Fruit fly (Drosophila melanogaster) whole organism, embryonic: Measurements from ENCODE around the gene Cipc.

Experiments
- Atf3 ChIP-seq: fragments of 200-800 bp; sonication (Bioruptor generic); optimal IDR thresholded peaks from 3 replicates; lab custom pipeline; 2016; ENCODE audit warnings: missing biosample characterization, missing genetic modification characterization
- Awh ChIP-seq: fragments of 200-800 bp; sonication (Bioruptor generic); IDR thresholded peaks from 2 replicates; pipeline ENCODE4, ENCODE4 v1.3.6; 2022; ENCODE audit warnings: missing biosample characterization, missing genetic modification characterization
- B-H2 ChIP-seq: fragments of 200-800 bp; sonication (Bioruptor generic); optimal IDR thresholded peaks from 2 replicates; lab custom pipeline; 2018; ENCODE audit warnings: missing biosample characterization, mild to moderate bottlenecking, missing genetic modification characterization
- Bdp1 ChIP-seq: fragments of 200-800 bp; sonication (Bioruptor generic); optimal IDR thresholded peaks from 3 replicates; lab custom pipeline; 2016; ENCODE audit warnings: missing biosample characterization, missing genetic modification characterization
- CG12299 ChIP-seq: fragments of 200-800 bp; sonication (Bioruptor generic); optimal IDR thresholded peaks from 2 replicates; lab custom pipeline; 2018; ENCODE audit warnings: missing biosample characterization, mild to moderate bottlenecking, missing genetic modification characterization
- CG13894 ChIP-seq: fragments of 200-800 bp; sonication (Bioruptor generic); optimal IDR thresholded peaks from 3 replicates; lab custom pipeline; 2018; ENCODE audit warnings: missing biosample characterization, mild to moderate bottlenecking, missing genetic modification characterization, moderate library complexity
- CG14014 ChIP-seq: fragments of 200-800 bp; sonication (Bioruptor generic); IDR thresholded peaks from 2 replicates; pipeline ENCODE4 v1.3.6; 2022; ENCODE audit warnings: missing biosample characterization, missing genetic modification characterization
- CG14710 ChIP-seq: fragments of 200-800 bp; sonication (Bioruptor generic); optimal IDR thresholded peaks from 3 replicates; lab custom pipeline; 2019; ENCODE audit warnings: missing biosample characterization, mild to moderate bottlenecking, missing genetic modification characterization, moderate library complexity
- CG14965 ChIP-seq: fragments of 200-800 bp; sonication (Bioruptor generic); optimal IDR thresholded peaks from 2 replicates; lab custom pipeline; 2016; ENCODE audit warnings: missing biosample characterization, missing genetic modification characterization, borderline replicate concordance
- CG15269 ChIP-seq: fragments of 200-800 bp; sonication (Bioruptor generic); optimal IDR thresholded peaks from 2 replicates; lab custom pipeline; 2018; ENCODE audit warnings: missing biosample characterization, mild to moderate bottlenecking, missing genetic modification characterization, moderate library complexity
- CG1529 ChIP-seq: fragments of 200-800 bp; sonication (Bioruptor generic); optimal IDR thresholded peaks from 3 replicates; lab custom pipeline; 2018; ENCODE audit warnings: missing biosample characterization, missing genetic modification characterization
- CG15601 ChIP-seq: fragments of 200-800 bp; sonication (Bioruptor generic); optimal IDR thresholded peaks from 3 replicates; lab custom pipeline; 2019; ENCODE audit warnings: missing biosample characterization, mild to moderate bottlenecking, missing genetic modification characterization, moderate library complexity
- CG2116 ChIP-seq: fragments of 200-800 bp; sonication (Bioruptor generic); optimal IDR thresholded peaks from 3 replicates; lab custom pipeline; 2018; ENCODE audit warnings: missing biosample characterization, mild to moderate bottlenecking, missing genetic modification characterization
- CG2129 ChIP-seq: fragments of 200-800 bp; sonication (Bioruptor generic); IDR thresholded peaks from 2 replicates; pipeline ENCODE4 v1.3.6; 2022; ENCODE audit warnings: missing biosample characterization, missing genetic modification characterization; ENCODE audit not compliant: partially characterized antibody
- CG30431 ChIP-seq: fragments of 200-800 bp; sonication (Bioruptor generic); optimal IDR thresholded peaks from 2 replicates; lab custom pipeline; 2017; ENCODE audit warnings: missing biosample characterization, missing genetic modification characterization
- CG3163 ChIP-seq: fragments of 200-800 bp; sonication (Bioruptor generic); optimal IDR thresholded peaks from 3 replicates; lab custom pipeline; 2016; ENCODE audit warnings: missing biosample characterization, missing genetic modification characterization
- CG34376 ChIP-seq: fragments of 200-800 bp; sonication (Bioruptor generic); optimal IDR thresholded peaks from 2 replicates; lab custom pipeline; 2018; ENCODE audit warnings: missing biosample characterization, mild to moderate bottlenecking, missing genetic modification characterization
- CG5953 ChIP-seq: fragments of 200-800 bp; sonication (Bioruptor generic); IDR thresholded peaks from 2 replicates; pipeline ENCODE4 v1.3.6; 2022; ENCODE audit warnings: missing biosample characterization, missing genetic modification characterization
- Hey ChIP-seq: fragments of 200-800 bp; sonication (Bioruptor generic); optimal IDR thresholded peaks from 3 replicates; lab custom pipeline; 2018; ENCODE audit warnings: missing biosample characterization, mild to moderate bottlenecking, missing genetic modification characterization
- Hsf ChIP-seq: fragments of 200-800 bp; sonication (Bioruptor generic); optimal IDR thresholded peaks from 3 replicates; lab custom pipeline; 2016; ENCODE audit warnings: missing biosample characterization, missing genetic modification characterization
- Opbp ChIP-seq: fragments of 200-800 bp; sonication (Bioruptor generic); IDR thresholded peaks from 3 replicates; pipeline ENCODE4 v1.3.6; 2022; ENCODE audit warnings: missing biosample characterization, missing genetic modification characterization; ENCODE audit not compliant: partially characterized antibody
- Six4 ChIP-seq: fragments of 200-800 bp; sonication (Bioruptor generic); optimal IDR thresholded peaks from 2 replicates; lab custom pipeline; 2016; ENCODE audit warnings: missing biosample characterization, missing genetic modification characterization
- Ssrp ChIP-seq: fragments of 200-800 bp; sonication (Bioruptor generic); optimal IDR thresholded peaks from 2 replicates; lab custom pipeline; 2018; ENCODE audit warnings: missing biosample characterization, mild to moderate bottlenecking, missing genetic modification characterization, moderate library complexity
- Vsx1 ChIP-seq: fragments of 200-800 bp; sonication (Bioruptor generic); optimal IDR thresholded peaks from 2 replicates; lab custom pipeline; 2017; ENCODE audit warnings: missing biosample characterization, mild to moderate bottlenecking, missing genetic modification characterization, missing genetic modification reagents
- abd-A ChIP-seq: fragments of 200-800 bp; sonication (Bioruptor generic); optimal IDR thresholded peaks from 3 replicates; lab custom pipeline; 2019; ENCODE audit warnings: missing biosample characterization, mild to moderate bottlenecking, missing genetic modification characterization, moderate library complexity
- bsh ChIP-seq, 2 experiments: fragments of 200-800 bp; sonication (Bioruptor generic); optimal IDR thresholded peaks; 2 replicates each; lab custom pipeline; 2017 to 2018; ENCODE audit warnings: mild to moderate bottlenecking in 2 of 2, missing biosample characterization in 2 of 2, missing genetic modification characterization in 2 of 2, moderate library complexity in 1 of 2
- chif ChIP-seq, 2 experiments: fragments of 200-800 bp; sonication (Bioruptor generic); optimal IDR thresholded peaks; 3 replicates each; lab custom pipeline; 2016; ENCODE audit warnings: missing biosample characterization in 2 of 2, missing genetic modification characterization in 2 of 2
- chinmo ChIP-seq: fragments of 200-800 bp; sonication (Bioruptor generic); IDR thresholded peaks from 4 replicates; pipeline ENCODE4 v1.3.6; 2022; ENCODE audit warnings: missing biosample characterization, missing genetic modification characterization; ENCODE audit not compliant: partially characterized antibody
- crp ChIP-seq, 2 experiments: fragments of 200-800 bp; sonication (Bioruptor generic); optimal IDR thresholded peaks; 2 replicates in 1 of 2; 3 replicates in 1 of 2; lab custom pipeline; 2017; ENCODE audit warnings: missing biosample characterization in 2 of 2, missing genetic modification characterization in 2 of 2, mild to moderate bottlenecking in 1 of 2, moderate library complexity in 1 of 2
- da ChIP-seq: fragments of 200-800 bp; sonication (Bioruptor generic); optimal IDR thresholded peaks from 2 replicates; lab custom pipeline; 2016; ENCODE audit warnings: missing biosample characterization, missing genetic modification characterization
- dimm ChIP-seq: fragments of 200-800 bp; sonication (Bioruptor generic); IDR thresholded peaks from 2 replicates; pipeline ENCODE4 v1.3.6; 2022; ENCODE audit warnings: missing biosample characterization, missing genetic modification characterization
- eyg ChIP-seq: fragments of 200-800 bp; sonication (Bioruptor generic); optimal IDR thresholded peaks from 3 replicates; lab custom pipeline; 2016; ENCODE audit warnings: missing biosample characterization, missing genetic modification characterization
- gce ChIP-seq: fragments of 200-800 bp; sonication (Bioruptor generic); IDR thresholded peaks from 3 replicates; pipeline ENCODE4 v1.3.6; 2022; ENCODE audit warnings: missing biosample characterization, missing genetic modification characterization
- gfzf ChIP-seq: fragments of 200-800 bp; sonication (Bioruptor generic); optimal IDR thresholded peaks from 2 replicates; lab custom pipeline; 2016; ENCODE audit warnings: missing biosample characterization, mild to moderate bottlenecking, missing genetic modification characterization, moderate library complexity
- gro ChIP-seq: fragments of 200-800 bp; sonication (Bioruptor generic); optimal IDR thresholded peaks from 2 replicates; lab custom pipeline; 2016; ENCODE audit warnings: missing biosample characterization, missing genetic modification characterization
- ham ChIP-seq: fragments of 200-800 bp; sonication (Bioruptor generic); IDR thresholded peaks from 2 replicates; pipeline ENCODE4 v1.3.6; 2022; ENCODE audit warnings: missing biosample characterization, missing genetic modification characterization
- nerfin-1 ChIP-seq: fragments of 200-800 bp; sonication (Bioruptor generic); optimal IDR thresholded peaks from 3 replicates; lab custom pipeline; 2019; ENCODE audit warnings: missing biosample characterization, mild to moderate bottlenecking, missing genetic modification characterization, moderate library complexity
- pum ChIP-seq: fragments of 200-800 bp; sonication (Bioruptor generic); optimal IDR thresholded peaks from 2 replicates; lab custom pipeline; 2016; ENCODE audit warnings: missing biosample characterization, missing genetic modification characterization
- sd ChIP-seq: fragments of 200-800 bp; sonication (Bioruptor generic); optimal IDR thresholded peaks from 3 replicates; lab custom pipeline; 2018; ENCODE audit warnings: missing biosample characterization, mild to moderate bottlenecking, missing genetic modification characterization, moderate library complexity
- seq ChIP-seq: fragments of 200-800 bp; sonication (Bioruptor generic); IDR thresholded peaks from 2 replicates; pipeline ENCODE4 v1.3.6; 2022; ENCODE audit warnings: missing biosample characterization, missing genetic modification characterization
- slp2 ChIP-seq: fragments of 200-800 bp; sonication (Bioruptor generic); optimal IDR thresholded peaks from 2 replicates; lab custom pipeline; 2016; ENCODE audit warnings: missing biosample characterization, missing genetic modification characterization
- sna ChIP-seq: fragments of 200-800 bp; sonication (Bioruptor generic); IDR thresholded peaks from 2 replicates; pipeline ENCODE4 v1.3.6; 2022; ENCODE audit warnings: missing biosample characterization, missing genetic modification characterization; ENCODE audit not compliant: partially characterized antibody
- ssp ChIP-seq: fragments of 200-800 bp; sonication (Bioruptor generic); IDR thresholded peaks from 2 replicates; pipeline ENCODE4 v1.3.6; 2022; ENCODE audit warnings: missing biosample characterization, missing genetic modification characterization
- tin ChIP-seq: fragments of 200-800 bp; sonication (Bioruptor generic); optimal IDR thresholded peaks from 3 replicates; lab custom pipeline; 2016; ENCODE audit warnings: missing biosample characterization, missing genetic modification characterization
- twi ChIP-seq: fragments of 200-800 bp; optimal IDR thresholded peaks from 2 replicates; lab custom pipeline; 2019; ENCODE audit warnings: missing biosample characterization, mild to moderate bottlenecking, missing genetic modification characterization, moderate library complexity
- vvl ChIP-seq: fragments of 200-800 bp; sonication (Bioruptor generic); IDR thresholded peaks from 2 replicates; pipeline ENCODE4 v1.3.6; 2022; ENCODE audit warnings: missing biosample characterization, missing genetic modification characterization
- yki ChIP-seq: fragments of >200 bp; optimal IDR thresholded peaks from 3 replicates; lab custom pipeline; 2018

The Cipc gene

DNA sequence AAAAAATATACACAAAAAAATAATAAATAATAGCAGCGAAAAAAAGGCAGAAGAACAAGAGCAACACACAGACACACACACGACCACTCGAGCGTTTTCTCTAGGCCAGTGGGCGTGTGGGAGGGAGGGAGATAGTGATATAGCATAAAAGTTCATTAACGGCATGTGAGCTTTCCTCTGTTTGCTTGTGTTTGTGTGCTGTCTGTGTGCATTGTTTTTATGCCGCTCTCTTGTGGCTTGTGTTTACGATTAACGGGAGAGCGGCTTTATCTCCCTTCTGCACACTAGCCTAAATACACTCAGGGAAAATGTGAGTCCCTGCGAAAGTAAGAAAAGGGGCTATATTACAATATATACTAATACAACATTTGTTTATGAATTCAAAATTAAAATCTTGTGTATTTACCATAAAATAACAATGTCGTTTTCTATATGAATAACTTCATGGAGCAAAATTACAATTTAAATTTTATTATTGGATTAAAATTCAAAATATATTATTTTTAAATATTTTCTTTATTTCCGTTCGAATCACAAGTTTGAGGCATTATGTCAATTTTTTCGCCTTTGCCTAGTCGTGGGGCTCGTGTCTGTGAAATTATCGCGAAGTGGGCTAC lies 10.9 kb downstream of the Cipc start (continued):
- no peak; the same call in 1 of the 2 replicates for TF ChIP-seq CG14014 (GFP tag; lab: Robert Waterston, UW)
- no peak for TF ChIP-seq twi (tag; lab: Kevin White, UChicago)
- TF ChIP-seq Six4: peak; percentile 28

DNA sequence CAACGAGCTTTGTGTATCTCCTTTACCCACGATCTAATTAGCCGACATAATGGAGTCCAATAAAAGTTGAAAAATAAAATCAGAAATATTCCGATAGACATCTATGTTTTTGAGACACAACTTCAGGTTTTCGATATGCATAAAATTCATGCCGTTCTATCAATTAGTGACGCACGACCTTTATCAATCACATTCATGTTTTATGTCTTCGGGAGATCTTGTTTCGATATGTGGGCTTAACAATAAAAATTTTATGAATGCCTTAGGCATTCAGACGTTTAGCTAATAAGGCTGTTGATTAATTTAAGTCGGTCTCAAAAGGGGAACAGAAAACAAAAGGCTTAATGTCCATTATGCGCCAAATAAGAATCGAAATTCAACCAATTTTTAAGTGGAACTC lies 13.3 kb downstream of the Cipc start:
- TF ChIP-seq chinmo (GFP tag; lab: Robert Waterston, UW): 0 out of 4 replicates have a peak, but pooled peaks have one; percentile 57
- TF ChIP-seq vvl (GFP tag; lab: Robert Waterston, UW): 0 out of 2 replicates have a peak, but pooled peaks have one; percentile 9
- no peak for TF ChIP-seq Hey (tag; lab: Kevin White, UChicago)
- no peak for TF ChIP-seq yki (lab: Kevin White, UChicago)
- TF ChIP-seq CG13894 (tag; lab: Kevin White, UChicago): peak; percentile 50
- no peak for TF ChIP-seq eyg (GFP tag; lab: Kevin White, UChicago)
- peak; percentile 83 for TF ChIP-seq sd (tag; lab: Kevin White, UChicago)
- TF ChIP-seq Vsx1 (GFP tag; lab: Kevin White, UChicago): peak; percentile 38
- no peak for TF ChIP-seq CG2116 (GFP tag; lab: Kevin White, UChicago)
- TF ChIP-seq B-H2 (GFP tag; lab: Kevin White, UChicago): no peak
- no peak for TF ChIP-seq slp2 (GFP tag; lab: Kevin White, UChicago)
- TF ChIP-seq Awh (GFP tag; lab: Robert Waterston, UW): peak; percentile 54; the same call in 1 of the 2 replicates
- TF ChIP-seq dimm (GFP tag; lab: Robert Waterston, UW): no peak
- TF ChIP-seq abd-A (tag; lab: Kevin White, UChicago): peak; percentile 85
- TF ChIP-seq gro: peak; percentile 43
- peak; percentile 26 for TF ChIP-seq CG15269 (tag; lab: Kevin White, UChicago)
- no peak for TF ChIP-seq Atf3 (GFP tag; lab: Kevin White, UChicago)

DNA sequence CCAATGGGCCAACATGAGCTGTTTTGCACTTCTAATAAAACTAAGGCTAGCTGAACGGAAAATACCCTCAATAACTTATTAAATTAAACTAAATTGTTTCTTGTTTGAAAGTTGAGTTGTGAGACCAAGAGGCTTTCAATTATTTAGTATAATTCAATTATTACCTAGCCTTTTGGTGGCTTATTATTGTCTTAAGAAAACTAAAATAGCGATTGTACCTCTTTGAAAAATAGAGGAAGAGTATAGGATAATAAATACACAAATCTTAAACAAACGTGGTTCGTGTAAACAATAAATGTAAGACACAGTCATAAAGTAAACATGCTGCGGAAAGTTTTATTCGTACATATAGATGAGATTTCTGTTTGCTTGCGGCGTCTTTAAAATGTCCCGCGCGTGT lies 14.4 kb downstream of the Cipc start:
- TF ChIP-seq gce (GFP tag; lab: Robert Waterston, UW) (no peak), chif (GFP tag; optimal IDR thresholded peaks at IDR 0.05; lab: Kevin White, UChicago) (peak in 1 of 2 experiments; percentile 35), pum (no peak), CG3163 (no peak), CG14965 (GFP tag; lab: Kevin White, UChicago) (no peak), ssp (GFP tag; lab: Robert Waterston, UW) (no peak), CG34376 (GFP tag; lab: Kevin White, UChicago) (no peak), gfzf (GFP tag; lab: Kevin White, UChicago) (no peak), CG30431 (GFP tag; lab: Kevin White, UChicago) (no peak), bsh (GFP tag; optimal IDR thresholded peaks at IDR 0.05; lab: Kevin White, UChicago) (no peak), CG15601 (no peak), tin (GFP tag; lab: Kevin White, UChicago) (no peak), CG2116 (GFP tag; lab: Kevin White, UChicago) (no peak), sna (GFP tag; lab: Robert Waterston, UW) (no peak), crp (GFP tag; optimal IDR thresholded peaks at IDR 0.05; lab: Kevin White, UChicago) (no peak), CG14710 (tag; lab: Kevin White, UChicago) (no peak), ham (no peak), da (GFP tag; lab: Kevin White, UChicago) (no peak), Opbp (GFP tag; lab: Robert Waterston, UW) (no peak), CG1529 (GFP tag; lab: Kevin White, UChicago) (no peak), Hsf (GFP tag; lab: Kevin White, UChicago) (no peak), nerfin-1 (tag; lab: Kevin White, UChicago) (no peak), Bdp1 (no peak), Ssrp (tag; lab: Kevin White, UChicago) (no peak), CG12299 (tag; lab: Kevin White, UChicago) (no peak), CG5953 (GFP tag; lab: Robert Waterston, UW) (no peak), CG2129 (no peak), seq (GFP tag; lab: Robert Waterston, UW) (no peak)
